Worm (Caenorhabditis elegans): ENCODE results near the gene F47E1.20.

- TF ChIP-seq pha-4 (tag; optimal IDR thresholded peaks at IDR 0.05) (no peak), unc-62 (GFP tag; optimal IDR thresholded peaks at IDR 0.05) (no peak), sem-2 (GFP tag; optimal IDR thresholded peaks at IDR 0.05) (no peak), nhr-76 (tag; optimal IDR thresholded peaks at IDR 0.05) (no peak), lsy-2 (tag; optimal IDR thresholded peaks at IDR 0.05) (no peak), elt-3 (tag; optimal IDR thresholded peaks at IDR 0.05) (no peak), nhr-28 (tag; optimal IDR thresholded peaks at IDR 0.05) (no peak), unc-39 (tag; optimal IDR thresholded peaks at IDR 0.05) (no peak), snpc-4 (tag; optimal IDR thresholded peaks at IDR 0.05) (no peak), nhr-12 (tag; optimal IDR thresholded peaks at IDR 0.05) (no peak), blmp-1 (tag; optimal IDR thresholded peaks at IDR 0.05) (no peak), ztf-11 (tag; optimal IDR thresholded peaks at IDR 0.05) (no peak), mep-1 (tag; optimal IDR thresholded peaks at IDR 0.05) (no peak), M03D4.4 (tag; optimal IDR thresholded peaks at IDR 0.05) (no peak)
These were observed 54.8 kb downstream of the F47E1.20 start for ce11 chrX:9103584-9103983.
